Worm (Caenorhabditis elegans): ENCODE data around the gene F15G9.6.

ce11 chrX:9697655-9698054 lies 11.9 kb upstream of the F15G9.6 start:
- TF ChIP-seq nhr-80 (tag; optimal IDR thresholded peaks at IDR 0.05): no peak
- TF ChIP-seq pha-4 (tag; optimal IDR thresholded peaks at IDR 0.05): no peak
- no peak for TF ChIP-seq nhr-179 (tag; optimal IDR thresholded peaks at IDR 0.05)
- TF ChIP-seq ztf-26 (tag; optimal IDR thresholded peaks at IDR 0.05): no peak

Data from whole organism, young adult.